Worm (Caenorhabditis elegans): ENCODE data around the gene mrps-25.

Gene mrps-25

DNA sequence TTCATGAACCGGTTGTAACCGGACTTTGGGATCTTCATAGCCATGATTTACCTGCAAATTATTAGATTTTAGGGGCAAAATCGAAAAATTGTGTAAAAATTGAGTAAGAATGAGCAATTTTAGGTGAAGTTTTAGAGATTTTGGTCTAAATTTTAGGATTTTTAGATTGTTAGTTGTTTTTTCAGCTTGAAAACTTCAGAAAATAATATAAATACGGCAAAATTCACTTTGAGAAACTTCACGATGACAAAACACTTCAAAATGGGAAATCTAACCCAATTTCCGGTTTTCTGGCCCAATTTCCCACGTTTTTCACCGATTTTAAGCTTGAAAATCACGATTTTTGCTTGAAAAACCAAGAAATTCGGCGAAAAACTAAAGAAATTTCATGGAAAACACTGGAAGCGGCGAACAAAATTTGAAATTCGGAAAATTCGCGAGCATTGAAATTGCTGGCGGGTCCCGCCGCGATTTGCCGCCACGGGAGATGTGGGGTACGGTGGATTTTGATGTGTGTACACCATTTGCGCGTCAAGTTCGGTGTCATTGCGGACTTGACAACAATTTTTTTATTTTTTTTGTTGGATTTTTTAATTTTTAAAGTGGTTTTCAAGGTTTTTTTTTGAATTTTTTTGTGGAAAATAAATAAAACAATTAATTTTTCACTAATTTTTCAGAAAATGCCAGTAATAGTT, 37.3 kb downstream of the mrps-25 start, which contains the start of the genes cct-8 and Y55F3AR.2 (continued):
- TF ChIP-seq Y5F2A.4 (GFP tag; optimal IDR thresholded peaks at IDR 0.05) (peak; percentile 86), zfp-2 (tag; optimal IDR thresholded peaks at IDR 0.05) (peak; percentile 85), tra-1 (GFP tag; IDR thresholded peaks at IDR 0.05) (peak; percentile 97), dmd-8 (GFP tag; IDR thresholded peaks at IDR 0.05) (no peak), nhr-11 (tag; optimal IDR thresholded peaks at IDR 0.05) (peak; percentile 89), spr-3 (GFP tag; optimal IDR thresholded peaks at IDR 0.05) (peak; percentile 99), hlh-30 (tag; optimal IDR thresholded peaks at IDR 0.05; ENCODE audit: insufficient read depth) (peak; percentile 92), hif-1 (tag; optimal IDR thresholded peaks at IDR 0.05) (peak; percentile 85 to 93), egl-27 (tag; optimal IDR thresholded peaks at IDR 0.05) (no peak), T26A8.4 (GFP tag; IDR thresholded peaks at IDR 0.05) (peak; percentile 99), nhr-48 (tag; optimal IDR thresholded peaks at IDR 0.05) (peak; percentile 89), aha-1 (tag) (peak; percentile 83), mdl-1 (tag; optimal IDR thresholded peaks at IDR 0.05) (peak in 1 of 2 experiments; percentile 65), ZK546.5 (tag; optimal IDR thresholded peaks at IDR 0.05) (peak; percentile 15 to 67), zag-1 (tag; optimal IDR thresholded peaks at IDR 0.05) (peak; percentile 34), dpl-1 (GFP tag; optimal IDR thresholded peaks at IDR 0.05) (peak; percentile 94), snpc-4 (tag; optimal IDR thresholded peaks at IDR 0.05) (peak; percentile 31)

DNA sequence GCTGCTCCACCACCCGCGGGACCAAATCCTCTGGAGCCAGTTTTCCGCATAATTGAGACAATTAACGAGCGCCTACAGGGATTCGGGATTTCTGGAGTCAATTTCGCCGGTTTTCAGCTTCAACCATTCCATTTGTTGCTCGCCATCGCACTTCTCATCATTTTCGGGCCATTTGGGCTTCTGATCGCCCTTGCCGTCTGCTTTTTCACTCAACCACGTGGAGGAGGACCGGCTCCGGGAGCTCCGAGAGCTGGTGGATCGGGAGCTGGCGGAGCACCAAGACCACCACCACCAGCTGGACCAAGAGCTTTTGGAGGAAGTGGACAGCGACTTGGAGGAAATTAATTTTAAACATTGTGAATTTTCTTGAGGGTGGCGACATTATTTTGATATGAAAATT, 39.5 kb downstream of the mrps-25 start:
- TF ChIP-seq set-16 (GFP tag; IDR thresholded peaks at IDR 0.05) (peak; percentile 85), nhr-28 (tag; optimal IDR thresholded peaks at IDR 0.05) (no peak), F10B5.3 (tag; optimal IDR thresholded peaks at IDR 0.05) (no peak), egl-43 (GFP tag; IDR thresholded peaks at IDR 0.05) (0 out of 2 replicates have a peak, but pooled peaks have one; percentile 11), F44E2.7 (GFP tag; IDR thresholded peaks at IDR 0.05) (no peak), lin-39 (tag; optimal IDR thresholded peaks at IDR 0.05) (no peak), madf-9 (GFP tag; conservative IDR thresholded peaks at IDR 0.05) (no peak), fos-1 (tag; optimal IDR thresholded peaks at IDR 0.05) (no peak), nhr-10 (tag; optimal IDR thresholded peaks at IDR 0.05) (no peak), aha-1 (tag) (peak; percentile 59), daf-19 (GFP tag; conservative IDR thresholded peaks at IDR 0.05) (no peak)

DNA sequence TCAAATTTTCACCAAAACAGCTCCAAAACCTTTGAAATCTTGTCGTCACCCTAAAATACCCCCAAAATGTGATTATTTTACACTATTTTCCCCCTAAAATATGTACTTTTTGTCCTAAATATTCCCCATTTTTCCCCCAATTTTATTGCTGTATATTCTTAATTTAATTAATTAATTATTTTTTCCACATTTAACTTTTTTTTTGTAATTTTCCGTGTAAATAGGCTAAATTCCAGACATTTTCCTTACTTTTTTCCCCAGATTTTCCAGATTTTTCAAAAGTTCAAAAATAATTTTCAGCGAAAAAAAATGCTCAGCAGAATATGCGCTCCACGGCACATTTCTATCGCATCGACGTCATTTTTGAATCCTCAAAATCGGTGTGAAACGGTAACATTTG, 40.5 kb downstream of the mrps-25 start, which contains the start of gene cox-18:
TSS of gene cox-18 (plus strand) at position 301 of the 400 bp plus-strand sequence.
- no peak for TF ChIP-seq nhr-102 (tag; optimal IDR thresholded peaks at IDR 0.05)
- TF ChIP-seq ceh-62 (tag; optimal IDR thresholded peaks at IDR 0.05) = no peak
- no peak for TF ChIP-seq zfp-3 (GFP tag; conservative IDR thresholded peaks at IDR 0.05)
- no peak for TF ChIP-seq mdl-1 (tag; optimal IDR thresholded peaks at IDR 0.05)
- TF ChIP-seq lin-38 (GFP tag; IDR thresholded peaks at IDR 0.05) = no peak
- TF ChIP-seq mdt-29 (GFP tag; IDR thresholded peaks at IDR 0.05) = no peak
- TF ChIP-seq nhr-28 (tag; optimal IDR thresholded peaks at IDR 0.05) = no peak

DNA sequence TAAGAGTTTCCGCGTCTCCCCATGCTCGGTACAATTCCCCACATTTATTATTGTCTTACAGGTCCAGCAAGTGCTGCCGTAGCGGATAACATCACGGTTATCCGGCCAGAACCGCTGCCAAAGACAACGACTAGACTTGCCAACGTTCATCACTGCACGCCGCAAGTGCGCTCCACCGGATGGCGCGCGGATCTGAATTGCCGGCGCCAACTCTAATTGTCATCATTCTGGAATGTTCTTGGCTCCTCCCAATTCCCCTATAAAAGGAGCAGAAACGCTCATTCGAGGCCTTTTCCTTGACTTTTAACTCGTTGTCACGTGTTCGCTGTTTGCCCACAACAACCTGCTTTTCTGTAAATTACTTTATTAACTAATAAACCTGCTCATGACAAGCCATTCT, 47.3 kb downstream of the mrps-25 start:
- peak; percentile 55 for TF ChIP-seq lin-38 (GFP tag; IDR thresholded peaks at IDR 0.05)
- TF ChIP-seq set-16 (GFP tag; IDR thresholded peaks at IDR 0.05) = peak; percentile 22; the same call in 1 of the 2 replicates

DNA sequence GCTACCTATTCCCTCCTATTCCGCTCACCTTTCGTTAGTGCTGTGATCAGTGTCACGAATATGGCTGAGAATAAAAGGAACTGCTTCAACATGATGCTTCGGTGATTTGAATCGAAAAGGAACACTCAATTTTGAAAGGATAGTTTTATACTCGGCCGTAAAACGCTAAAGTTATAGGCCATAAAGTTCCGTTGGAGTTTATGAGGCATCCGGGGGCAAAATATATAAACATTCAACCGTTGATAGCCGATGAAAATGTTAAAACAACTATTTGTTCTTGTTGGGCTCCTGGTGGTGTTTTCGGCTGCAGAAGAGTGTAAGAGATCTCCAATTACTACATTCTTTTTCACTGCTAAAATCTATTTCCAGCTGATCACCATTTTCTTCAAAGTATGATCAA, 47.8 kb downstream of the mrps-25 start, which contains the start of the genes C44B12.9 and C44B12.3:
TSS of gene C44B12.9 (minus strand) at position 101 of the 400 bp plus-strand sequence.
TSS of gene C44B12.3 (plus strand) at position 249 of the 400 bp plus-strand sequence.
- TF ChIP-seq duxl-1 (tag; optimal IDR thresholded peaks at IDR 0.05; ENCODE audit: poor library complexity) (no peak), zfp-3 (GFP tag; conservative IDR thresholded peaks at IDR 0.05) (no peak), ama-1 (optimal IDR thresholded peaks at IDR 0.05) (no peak)
